Fruit fly (Drosophila melanogaster): ENCODE results near the gene Or85f.

Gene Or85f

DNA sequence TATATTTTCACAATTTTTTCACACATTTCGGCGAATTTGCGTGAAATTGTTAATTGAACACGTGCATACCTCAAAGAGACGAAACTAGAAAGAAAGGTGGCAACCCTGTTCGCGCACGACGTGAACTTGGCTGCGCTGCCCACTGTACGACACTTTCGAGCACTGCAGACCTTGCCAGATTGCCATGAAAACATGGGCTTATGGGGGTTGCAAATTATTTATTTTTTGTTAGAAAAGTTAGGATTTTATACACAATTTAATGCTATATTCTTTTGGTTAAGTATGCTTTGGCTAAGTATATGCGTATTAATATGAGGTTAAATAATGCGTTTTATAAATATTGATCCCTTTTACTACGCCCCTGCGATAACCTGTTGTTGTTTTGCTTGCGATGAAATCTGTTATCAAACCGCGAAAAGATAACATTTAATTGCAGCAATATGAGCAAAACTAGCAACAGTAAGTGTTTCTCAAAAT is 3.2 kb downstream of the Or85f start, which contains the start of the genes RpL34b and CG8132 (continued):
- TF ChIP-seq Mad (GFP tag; optimal IDR thresholded peaks at IDR 0.05): peak; percentile 97
- TF ChIP-seq CG3847 (GFP tag; IDR thresholded peaks at IDR 0.05): peak; percentile 99
- TF ChIP-seq Rfx (GFP tag; IDR thresholded peaks at IDR 0.05): peak; percentile 99
- TF ChIP-seq CG14965 (GFP tag; optimal IDR thresholded peaks at IDR 0.05; ENCODE audit: borderline replicate concordance): peak; percentile 60
- peak; percentile 92 for TF ChIP-seq tup (GFP tag; optimal IDR thresholded peaks at IDR 0.05)
- TF ChIP-seq mirr (GFP tag; optimal IDR thresholded peaks at IDR 0.05): peak; percentile 98
- peak; percentile 91 for TF ChIP-seq hkb (optimal IDR thresholded peaks at IDR 0.05)
- TF ChIP-seq hkb (GFP tag; IDR thresholded peaks at IDR 0.05): peak; percentile 93
- TF ChIP-seq E2f2 (GFP tag; IDR thresholded peaks at IDR 0.05): peak; percentile 78
- peak; percentile 91 for TF ChIP-seq oc (tag; optimal IDR thresholded peaks at IDR 0.05)
- TF ChIP-seq Ada2b (GFP tag; IDR thresholded peaks at IDR 0.05): peak; percentile 88
- peak; percentile 98 for TF ChIP-seq zfh2 (GFP tag; optimal IDR thresholded peaks at IDR 0.05)
- peak; percentile 89 for TF ChIP-seq CG4730 (GFP tag; IDR thresholded peaks at IDR 0.05)
- TF ChIP-seq Dp (GFP tag; optimal IDR thresholded peaks at IDR 0.05): peak; percentile 59
- TF ChIP-seq CG4328 (GFP tag; optimal IDR thresholded peaks at IDR 0.05): peak; percentile 97
- TF ChIP-seq Asciz (GFP tag; optimal IDR thresholded peaks at IDR 0.05): peak; percentile 83
- peak; percentile 96 for TF ChIP-seq Meics (GFP tag; optimal IDR thresholded peaks at IDR 0.05)
- peak; percentile 79 for TF ChIP-seq Ravus (GFP tag; IDR thresholded peaks at IDR 0.05)
- TF ChIP-seq salm (tag; optimal IDR thresholded peaks at IDR 0.05): peak; percentile 91
- peak; percentile 70 for TF ChIP-seq BEAF-32 (GFP tag; optimal IDR thresholded peaks at IDR 0.05)
- peak; percentile 91 for TF ChIP-seq Nf-YC (tag; optimal IDR thresholded peaks at IDR 0.05)
- peak; percentile 93 for TF ChIP-seq emc (GFP tag; optimal IDR thresholded peaks at IDR 0.05)
- TF ChIP-seq nerfin-2 (GFP tag; IDR thresholded peaks at IDR 0.05; ENCODE audit: partially characterized antibody): no peak
- TF ChIP-seq bbx (GFP tag; IDR thresholded peaks at IDR 0.05; ENCODE audit: partially characterized antibody): peak; percentile 58; the same call in 1 of the 2 replicates
- TF ChIP-seq cg (GFP tag; optimal IDR thresholded peaks at IDR 0.05): no peak
- peak; percentile 98 for TF ChIP-seq vfl (GFP tag; optimal IDR thresholded peaks at IDR 0.05)
- TF ChIP-seq CG17361 (GFP tag; IDR thresholded peaks at IDR 0.05): peak; percentile 95
- TF ChIP-seq bab2 (GFP tag; optimal IDR thresholded peaks at IDR 0.05): peak; percentile 93
- no peak; the same call in 2 of the 3 replicates for TF ChIP-seq CG6791 (GFP tag; IDR thresholded peaks at IDR 0.05; ENCODE audit: partially characterized antibody)
- TF ChIP-seq eve (GFP tag; optimal IDR thresholded peaks at IDR 0.05): peak in 1 of 2 experiments; percentile 0
- peak; percentile 99 for TF ChIP-seq CG34376 (GFP tag; optimal IDR thresholded peaks at IDR 0.05)
- peak; percentile 75 for TF ChIP-seq jing (GFP tag; optimal IDR thresholded peaks at IDR 0.05)
- TF ChIP-seq H2.0 (GFP tag; IDR thresholded peaks at IDR 0.05): peak; percentile 91
- TF ChIP-seq CG12219 (GFP tag; optimal IDR thresholded peaks at IDR 0.05): peak; percentile 84
- peak; percentile 88 for TF ChIP-seq org-1 (GFP tag; optimal IDR thresholded peaks at IDR 0.05)
- peak; percentile 95 for TF ChIP-seq CG9215 (GFP tag; IDR thresholded peaks at IDR 0.05)
- TF ChIP-seq Jarid2 (GFP tag; optimal IDR thresholded peaks at IDR 0.05): peak; percentile 78
- TF ChIP-seq CG9932 (GFP tag; IDR thresholded peaks at IDR 0.05): peak; percentile 98
- peak; percentile 89 for TF ChIP-seq cwo (GFP tag; optimal IDR thresholded peaks at IDR 0.05)
- TF ChIP-seq gfzf (GFP tag; optimal IDR thresholded peaks at IDR 0.05): peak; percentile 45
- TF ChIP-seq dmrt11E (tag; optimal IDR thresholded peaks at IDR 0.05): peak; percentile 92
- peak in 1 of 2 experiments; percentile 76 for TF ChIP-seq crp (GFP tag; optimal IDR thresholded peaks at IDR 0.05)
- peak; percentile 95 for TF ChIP-seq phol (tag; optimal IDR thresholded peaks at IDR 0.05)
- TF ChIP-seq NC2α (GFP tag; optimal IDR thresholded peaks at IDR 0.05): peak; percentile 83
- TF ChIP-seq Antp (GFP tag; optimal IDR thresholded peaks at IDR 0.05): peak; percentile 97
- TF ChIP-seq fd3F (GFP tag; optimal IDR thresholded peaks at IDR 0.05): peak; percentile 95
- TF ChIP-seq CG17359 (tag; optimal IDR thresholded peaks at IDR 0.05): peak; percentile 93
- peak; percentile 48; the same call in 1 of the 2 replicates for TF ChIP-seq CG42726 (GFP tag; IDR thresholded peaks at IDR 0.05; ENCODE audit: partially characterized antibody)
- TF ChIP-seq CG32532 (GFP tag; IDR thresholded peaks at IDR 0.05): peak; percentile 98
- TF ChIP-seq GATAe (GFP tag; conservative IDR thresholded peaks at IDR 0.05): peak; percentile 95
